Worm (Caenorhabditis elegans): ENCODE results near the gene mif-2.
A peak's percentile ranks its signal among the peaks of the same experiment; 100 is the strongest.

Gene mif-2

DNA sequence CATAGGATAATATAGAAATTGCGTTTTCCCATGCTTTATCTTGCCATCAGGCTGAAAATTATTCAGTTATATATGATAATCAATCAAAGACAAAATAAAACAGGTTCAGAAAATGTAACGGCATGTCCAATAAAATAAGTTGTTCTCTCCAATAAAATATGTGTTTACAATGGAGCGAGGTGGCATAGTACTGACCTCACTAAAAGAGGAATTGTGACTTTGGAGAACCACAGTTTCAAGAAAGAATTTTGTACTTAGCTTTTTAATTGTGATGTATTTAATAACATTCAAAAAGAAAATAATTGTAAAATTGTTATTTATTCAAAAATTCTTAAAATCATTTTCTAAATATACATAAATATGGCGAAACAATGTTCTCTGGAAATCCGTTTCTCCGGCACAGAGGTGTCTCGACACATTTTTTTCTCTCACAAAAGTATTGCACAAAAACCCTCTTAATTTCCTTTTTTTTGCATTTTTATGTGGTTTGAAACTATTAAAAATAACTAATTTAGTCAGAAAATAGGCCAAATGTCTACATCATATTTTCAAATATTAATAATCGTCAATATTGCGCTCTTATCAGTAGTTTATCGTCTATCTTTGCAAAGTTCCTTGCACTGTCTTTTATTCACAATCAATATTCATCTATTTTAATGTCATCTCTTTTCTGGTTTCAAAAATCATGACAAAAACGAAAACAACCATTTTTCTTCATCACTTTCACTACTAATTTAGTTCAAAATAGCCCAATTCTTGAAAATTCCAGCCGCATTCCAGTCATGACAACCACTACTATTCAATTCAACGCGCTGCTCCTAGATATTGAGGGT, 44.8 kb downstream of the mif-2 start, which contains the start of the genes aman-2 and F58H1.3 (continued):
- TF ChIP-seq mep-1 (tag; optimal IDR thresholded peaks at IDR 0.05) (no peak), fkh-10 (GFP tag; optimal IDR thresholded peaks at IDR 0.05) (no peak), skn-1 (tag; optimal IDR thresholded peaks at IDR 0.05) (peak; percentile 36), ztf-11 (tag; optimal IDR thresholded peaks at IDR 0.05) (no peak), mab-9 (GFP tag; IDR thresholded peaks at IDR 0.05) (no peak), nhr-71 (tag; optimal IDR thresholded peaks at IDR 0.05) (peak; percentile 57), nhr-84 (tag; optimal IDR thresholded peaks at IDR 0.05) (no peak), aly-2 (tag; optimal IDR thresholded peaks at IDR 0.05) (no peak)

DNA sequence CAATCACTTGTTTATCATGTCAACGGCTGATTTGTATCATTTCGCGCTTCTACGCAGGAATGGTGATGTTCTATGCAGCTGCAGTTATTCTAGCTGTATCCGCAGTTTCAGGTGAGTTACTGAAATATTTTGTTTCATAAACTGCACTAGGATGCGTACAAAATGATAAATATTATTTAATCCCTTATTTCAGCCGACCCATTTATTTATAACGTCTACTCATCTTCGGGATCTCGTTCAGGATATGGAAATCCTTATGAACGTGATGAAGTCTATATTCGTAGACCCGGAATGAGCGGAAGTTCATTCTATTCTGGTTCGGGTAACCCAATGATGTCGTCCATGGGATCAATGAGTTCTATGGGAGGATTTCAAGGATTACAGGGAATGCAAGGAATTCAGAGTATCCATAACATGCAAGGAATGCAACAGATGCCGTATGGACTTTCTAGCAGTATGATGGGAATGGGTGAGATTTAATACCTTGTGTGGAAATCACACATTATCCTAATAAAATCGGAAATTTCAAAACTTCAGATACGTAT, 49.1 kb downstream of the mif-2 start, which contains the start of gene F58H1.2:
Gene F58H1.2 (plus strand): TSS at position 51 of the 545 bp plus-strand sequence.
- TF ChIP-seq mdl-1 (tag; optimal IDR thresholded peaks at IDR 0.05) (no peak), nhr-47 (tag; optimal IDR thresholded peaks at IDR 0.05) (no peak), dsc-1 (tag; optimal IDR thresholded peaks at IDR 0.05) (no peak), pag-3 (tag; optimal IDR thresholded peaks at IDR 0.05; ENCODE audit: borderline replicate concordance, insufficient read depth) (no peak), unc-98 (GFP tag; IDR thresholded peaks at IDR 0.05) (no peak), sptf-1 (tag; optimal IDR thresholded peaks at IDR 0.05) (no peak), hpl-2 (GFP tag; optimal IDR thresholded peaks at IDR 0.05) (no peak), nhr-28 (tag; optimal IDR thresholded peaks at IDR 0.05) (no peak), lir-3 (tag; optimal IDR thresholded peaks at IDR 0.05; ENCODE audit: poor library complexity) (no peak), lin-14 (GFP tag; optimal IDR thresholded peaks at IDR 0.05) (no peak), Y116A8C.19 (tag; optimal IDR thresholded peaks at IDR 0.05; ENCODE audit: borderline replicate concordance) (no peak), ztf-4 (tag; optimal IDR thresholded peaks at IDR 0.05) (no peak), lin-39 (tag; optimal IDR thresholded peaks at IDR 0.05) (no peak), elt-3 (tag; optimal IDR thresholded peaks at IDR 0.05) (no peak), zag-1 (tag; optimal IDR thresholded peaks at IDR 0.05) (no peak), fkh-8 (tag; optimal IDR thresholded peaks at IDR 0.05) (no peak), C34B4.2 (tag; optimal IDR thresholded peaks at IDR 0.05) (no peak), unc-86 (tag; optimal IDR thresholded peaks at IDR 0.05) (no peak), fkh-10 (GFP tag; optimal IDR thresholded peaks at IDR 0.05) (no peak), blmp-1 (tag; optimal IDR thresholded peaks at IDR 0.05) (no peak)

- peak; percentile 46 for TF ChIP-seq fkh-8 (tag; optimal IDR thresholded peaks at IDR 0.05)
- peak; percentile 2 for TF ChIP-seq nhr-71 (tag; optimal IDR thresholded peaks at IDR 0.05)
- no peak for TF ChIP-seq sup-37 (GFP tag; optimal IDR thresholded peaks at IDR 0.05)
Observed at ce11 chrV:11927346-11927745, 50.9 kb downstream of the mif-2 start, which contains the start of gene osm-6. Gene osm-6 (minus strand): TSS chrV:11927446.
